Fruit fly (Drosophila melanogaster): ENCODE data around the gene CG6933.

CG6933 gene

dm6 chr3L:20220374-20220773, at the start of gene CG6933:
Gene CG6933, minus strand, starts transcription at chr3L:20220420.
- TF ChIP-seq Pif1B (GFP tag; optimal IDR thresholded peaks at IDR 0.05) (no peak), CG9948 (tag; optimal IDR thresholded peaks at IDR 0.05) (no peak), CG17806 (tag; optimal IDR thresholded peaks at IDR 0.05) (no peak), CG15710 (tag; optimal IDR thresholded peaks at IDR 0.05) (no peak), CG34367 (tag; optimal IDR thresholded peaks at IDR 0.05) (no peak), CG8301 (tag; optimal IDR thresholded peaks at IDR 0.05) (no peak), CG8159 (tag; optimal IDR thresholded peaks at IDR 0.05) (no peak), CG32121 (GFP tag; IDR thresholded peaks at IDR 0.05) (no peak), Pif1A (GFP tag; optimal IDR thresholded peaks at IDR 0.05) (no peak), CG4496 (GFP tag; IDR thresholded peaks at IDR 0.05) (no peak), Ets98B (GFP tag; IDR thresholded peaks at IDR 0.05) (no peak), Snoo (tag; optimal IDR thresholded peaks at IDR 0.05) (no peak)

- TF ChIP-seq CG13204 (GFP tag; optimal IDR thresholded peaks at IDR 0.05) = no peak
- no peak for TF ChIP-seq CG34367 (tag; optimal IDR thresholded peaks at IDR 0.05)
Observed at dm6 chr3L:20265514-20265913, 45.3 kb upstream of the CG6933 start, which contains the start of gene CG32228. Gene CG32228, plus strand, starts transcription at chr3L:20265814.

- TF ChIP-seq Pif1A (GFP tag; optimal IDR thresholded peaks at IDR 0.05) (peak; percentile 92), CG14655 (GFP tag; optimal IDR thresholded peaks at IDR 0.05) (peak; percentile 89), Pif1B (GFP tag; optimal IDR thresholded peaks at IDR 0.05) (peak; percentile 79), fd96Ca (GFP tag; IDR thresholded peaks at IDR 0.05) (peak; percentile 93), CG34367 (tag; optimal IDR thresholded peaks at IDR 0.05) (peak; percentile 89), CG13204 (GFP tag; optimal IDR thresholded peaks at IDR 0.05) (peak; percentile 12), CG15710 (tag; optimal IDR thresholded peaks at IDR 0.05) (peak; percentile 89), CG12605 (GFP tag; IDR thresholded peaks at IDR 0.05) (peak; percentile 94), CG9948 (tag; optimal IDR thresholded peaks at IDR 0.05) (peak; percentile 87), Snoo (tag; optimal IDR thresholded peaks at IDR 0.05) (peak; percentile 83), CG32121 (GFP tag; IDR thresholded peaks at IDR 0.05) (peak; percentile 96), gl (tag; optimal IDR thresholded peaks at IDR 0.05) (peak; percentile 78), CG8301 (tag; optimal IDR thresholded peaks at IDR 0.05) (peak; percentile 92), CG8159 (tag; optimal IDR thresholded peaks at IDR 0.05) (peak; percentile 93), CG17806 (tag; optimal IDR thresholded peaks at IDR 0.05) (peak; percentile 91), CG10348 (GFP tag; IDR thresholded peaks at IDR 0.05) (peak; percentile 69), Ets98B (GFP tag; IDR thresholded peaks at IDR 0.05) (peak; percentile 97), CG4496 (GFP tag; IDR thresholded peaks at IDR 0.05) (peak; percentile 98), rn (GFP tag; IDR thresholded peaks at IDR 0.05) (peak; percentile 86), EcR (GFP tag; optimal IDR thresholded peaks at IDR 0.05) (no peak), D1 (tag; optimal IDR thresholded peaks at IDR 0.05) (peak; percentile 64)
Observed at dm6 chr3L:20247513-20248173, 27.4 kb upstream of the CG6933 start, which contains the start of gene rdgC. Gene rdgC, plus strand, starts transcription at chr3L:20248080.

dm6 chr3L:20241987-20242982, 22.1 kb upstream of the CG6933 start:
- TF ChIP-seq CG8301 (tag; optimal IDR thresholded peaks at IDR 0.05) (peak; percentile 15), Ets98B (GFP tag; IDR thresholded peaks at IDR 0.05) (peak; percentile 50; the same call in 1 of the 2 replicates), CG32121 (GFP tag; IDR thresholded peaks at IDR 0.05) (peak; percentile 61; the same call in 1 of the 2 replicates), CG14655 (GFP tag; optimal IDR thresholded peaks at IDR 0.05) (no peak), Snoo (tag; optimal IDR thresholded peaks at IDR 0.05) (peak; percentile 45), CG4496 (GFP tag; IDR thresholded peaks at IDR 0.05) (peak; percentile 81), gl (tag; optimal IDR thresholded peaks at IDR 0.05) (no peak), CG10348 (GFP tag; IDR thresholded peaks at IDR 0.05) (no peak), CG8159 (tag; optimal IDR thresholded peaks at IDR 0.05) (peak; percentile 53), Pif1B (GFP tag; optimal IDR thresholded peaks at IDR 0.05) (peak; percentile 39), CG17806 (tag; optimal IDR thresholded peaks at IDR 0.05) (peak; percentile 19), CG34367 (tag; optimal IDR thresholded peaks at IDR 0.05) (peak; percentile 29), fd96Ca (GFP tag; IDR thresholded peaks at IDR 0.05) (no peak), Pif1A (GFP tag; optimal IDR thresholded peaks at IDR 0.05) (no peak), D1 (tag; optimal IDR thresholded peaks at IDR 0.05) (no peak), CG12605 (GFP tag; IDR thresholded peaks at IDR 0.05) (no peak; the same call in none of the 2 replicates), CG9948 (tag; optimal IDR thresholded peaks at IDR 0.05) (peak; percentile 47), CG13204 (GFP tag; optimal IDR thresholded peaks at IDR 0.05) (no peak), EcR (GFP tag; optimal IDR thresholded peaks at IDR 0.05) (no peak), rn (GFP tag; IDR thresholded peaks at IDR 0.05) (0 out of 2 replicates have a peak, but pooled peaks have one; percentile 10), CG15710 (tag; optimal IDR thresholded peaks at IDR 0.05) (peak; percentile 48)

Data from whole organism, pupa.